Worm (Caenorhabditis elegans) whole organism, L1 larva: ENCODE data around the gene smoc-1.

ENCODE experiments used
- C04F5.9 ChIP-seq: sonication (generic microtip); optimal IDR thresholded peaks from 2 replicates; lab custom pipeline; 2016; ENCODE audit warnings: missing genetic modification characterization, missing compliant biosample characterization
- F16B12.6 ChIP-seq: fragments of 150-350 bp; optimal IDR thresholded peaks from 2 replicates; lab custom pipeline; 2014; ENCODE audit warnings: missing biosample characterization, missing genetic modification characterization
- ceh-63 ChIP-seq: fragments of 200-800 bp; sonication (Bioruptor generic); optimal IDR thresholded peaks from 2 replicates; lab custom pipeline; 2018; ENCODE audit warnings: mild to moderate bottlenecking, missing genetic modification characterization, missing compliant biosample characterization
- ceh-8 ChIP-seq: fragments of 200-800 bp; sonication (Bioruptor generic); optimal IDR thresholded peaks from 2 replicates; lab custom pipeline; 2018; ENCODE audit warnings: mild to moderate bottlenecking, missing genetic modification characterization, moderate library complexity, missing compliant biosample characterization
- ceh-82 ChIP-seq, 3 experiments: fragments of 150-350 bp in 1 of 3; sonication (generic microtip) in 2 of 3; optimal IDR thresholded peaks; 2 replicates each; lab custom pipeline; 2014 to 2017; ENCODE audit warnings: missing biosample characterization in 3 of 3, missing genetic modification characterization in 3 of 3
- ceh-90 ChIP-seq: sonication (generic microtip); optimal IDR thresholded peaks from 2 replicates; lab custom pipeline; 2016; ENCODE audit warnings: missing genetic modification characterization, missing compliant biosample characterization
- dsc-1 ChIP-seq: sonication (generic microtip); optimal IDR thresholded peaks from 2 replicates; lab custom pipeline; 2016; ENCODE audit warnings: mild to moderate bottlenecking, missing genetic modification characterization, missing compliant biosample characterization
- efl-1 ChIP-seq, 4 experiments: fragments of 150-350 bp; optimal IDR thresholded peaks in 3 of 4; peaks in 1 of 4; 1 replicate in 1 of 4; 2 replicates in 3 of 4; lab custom pipeline; 2014; ENCODE audit warnings: missing biosample characterization in 2 of 4, missing genetic modification characterization in 2 of 4, missing genetic modification reagents in 2 of 4
- egl-13 ChIP-seq: sonication (generic microtip); optimal IDR thresholded peaks from 2 replicates; lab custom pipeline; 2016; ENCODE audit warnings: missing genotype, missing genetic modification reagents, missing genetic modification characterization, missing compliant biosample characterization
- elt-2 ChIP-seq: sonication (generic microtip); optimal IDR thresholded peaks from 2 replicates; lab custom pipeline; 2016; ENCODE audit warnings: missing genetic modification characterization, mild to moderate bottlenecking, inconsistent platforms, missing compliant biosample characterization, missing genetic modification reagents
- elt-3 ChIP-seq, 6 experiments: fragments of 150-350 bp in 1 of 6; sonication (generic microtip); optimal IDR thresholded peaks; 2 replicates each; lab custom pipeline; 2017 to 2018; ENCODE audit warnings: missing biosample characterization in 6 of 6, missing genetic modification characterization in 6 of 6, inconsistent platforms in 1 of 6
- ets-5 ChIP-seq: fragments of 200-800 bp; sonication (Bioruptor generic); IDR thresholded peaks from 2 replicates; pipeline ENCODE4 v1.3.6; 2022; ENCODE audit warnings: missing genetic modification characterization, missing compliant biosample characterization
- fkh-10 ChIP-seq: sonication (generic microtip); optimal IDR thresholded peaks from 2 replicates; lab custom pipeline; 2017; ENCODE audit warnings: missing biosample characterization, missing genetic modification reagents, missing genetic modification characterization
- fkh-4 ChIP-seq: sonication (generic microtip); optimal IDR thresholded peaks from 2 replicates; lab custom pipeline; 2016; ENCODE audit warnings: missing compliant biosample characterization, missing genetic modification characterization, borderline replicate concordance
- fkh-8 ChIP-seq: sonication (generic microtip); optimal IDR thresholded peaks from 2 replicates; lab custom pipeline; 2016; ENCODE audit warnings: mild to moderate bottlenecking, missing genetic modification characterization, missing compliant biosample characterization
- fos-1 ChIP-seq: fragments of 150-350 bp; optimal IDR thresholded peaks from 2 replicates; lab custom pipeline; 2014; ENCODE audit warnings: missing biosample characterization, missing genetic modification characterization
- hlh-17 ChIP-seq: fragments of 200-800 bp; sonication (Bioruptor generic); optimal IDR thresholded peaks from 2 replicates; lab custom pipeline; 2018; ENCODE audit warnings: missing genetic modification characterization, mild to moderate bottlenecking, missing compliant biosample characterization, moderate library complexity, borderline replicate concordance
- hlh-4 ChIP-seq: sonication (generic microtip); optimal IDR thresholded peaks from 2 replicates; lab custom pipeline; 2016; ENCODE audit warnings: mild to moderate bottlenecking, missing genetic modification characterization, missing compliant biosample characterization
- isw-1 ChIP-seq: fragments of 200-800 bp; sonication (Bioruptor generic); IDR thresholded peaks from 2 replicates; pipeline ENCODE4 v1.3.6; 2022; ENCODE audit warnings: missing genetic modification characterization, missing compliant biosample characterization
- jun-1 ChIP-seq: fragments of 150-350 bp; optimal IDR thresholded peaks from 2 replicates; lab custom pipeline; 2014; ENCODE audit warnings: missing biosample characterization, missing genetic modification reagents, missing genetic modification characterization
- lin-14 ChIP-seq: fragments of 200-800 bp; sonication (Bioruptor generic); optimal IDR thresholded peaks from 2 replicates; lab custom pipeline; 2018; ENCODE audit warnings: mild to moderate bottlenecking, missing genetic modification characterization, moderate library complexity, missing compliant biosample characterization
- lin-39 ChIP-seq: fragments of 150-350 bp; optimal IDR thresholded peaks from 2 replicates; lab custom pipeline; 2014; ENCODE audit warnings: missing biosample characterization, missing genetic modification reagents, missing genetic modification characterization
- lir-3 ChIP-seq: sonication (generic microtip); optimal IDR thresholded peaks from 2 replicates; lab custom pipeline; 2016; ENCODE audit warnings: mild to moderate bottlenecking, missing genetic modification characterization, moderate library complexity, missing compliant biosample characterization; ENCODE audit not compliant: poor library complexity
- lsy-2 ChIP-seq, 2 experiments: fragments of 150-350 bp; optimal IDR thresholded peaks; 2 replicates each; lab custom pipeline; 2014; ENCODE audit warnings: missing biosample characterization in 2 of 2, missing genetic modification characterization in 2 of 2
- mdl-1 ChIP-seq, 2 experiments: fragments of 150-350 bp; optimal IDR thresholded peaks; 2 replicates each; lab custom pipeline; 2014 to 2017; ENCODE audit warnings: missing biosample characterization in 2 of 2, missing genetic modification characterization in 2 of 2, inconsistent platforms in 1 of 2
- mef-2 ChIP-seq: fragments of 150-350 bp; optimal IDR thresholded peaks from 2 replicates; lab custom pipeline; 2014; ENCODE audit warnings: missing biosample characterization, missing genetic modification characterization
- nhr-12 ChIP-seq: sonication (generic microtip); optimal IDR thresholded peaks from 2 replicates; lab custom pipeline; 2017; ENCODE audit warnings: missing biosample characterization, missing genetic modification characterization
- nhr-19 ChIP-seq: fragments of 200-800 bp; sonication (Bioruptor generic); conservative IDR thresholded peaks from 2 replicates; pipeline ENCODE4 v1.3.6; 2022; ENCODE audit warnings: missing genetic modification characterization, missing compliant biosample characterization
- nhr-20 ChIP-seq: sonication (generic microtip); optimal IDR thresholded peaks from 2 replicates; lab custom pipeline; 2016; ENCODE audit warnings: mild to moderate bottlenecking, missing genetic modification characterization, missing compliant biosample characterization
- nhr-28 ChIP-seq: fragments of 150-350 bp; optimal IDR thresholded peaks from 2 replicates; lab custom pipeline; 2014; ENCODE audit warnings: missing biosample characterization, missing genetic modification characterization
- nhr-76 ChIP-seq: sonication (generic microtip); optimal IDR thresholded peaks from 2 replicates; lab custom pipeline; 2017; ENCODE audit warnings: missing biosample characterization, missing genetic modification characterization
- nhr-77 ChIP-seq: fragments of 150-350 bp; optimal IDR thresholded peaks from 2 replicates; lab custom pipeline; 2014; ENCODE audit warnings: missing biosample characterization, missing genetic modification characterization
- nhr-85 ChIP-seq: sonication (generic microtip); peaks from one replicate; lab custom pipeline; 2016; ENCODE audit warnings: missing genetic modification characterization, inconsistent platforms, missing compliant biosample characterization
- pax-3 ChIP-seq: fragments of 200-800 bp; sonication (Bioruptor generic); optimal IDR thresholded peaks from 2 replicates; lab custom pipeline; 2018; ENCODE audit warnings: mild to moderate bottlenecking, missing genetic modification characterization, moderate library complexity, missing compliant biosample characterization
- pqm-1 ChIP-seq: sonication (generic microtip); optimal IDR thresholded peaks from 3 replicates; lab custom pipeline; 2017; ENCODE audit warnings: missing biosample characterization, missing genetic modification characterization
- rnt-1 ChIP-seq: sonication (generic microtip); optimal IDR thresholded peaks from 2 replicates; lab custom pipeline; 2016; ENCODE audit warnings: mild to moderate bottlenecking, missing genetic modification characterization, moderate library complexity, missing compliant biosample characterization
- snpc-4 ChIP-seq: fragments of 150-350 bp; optimal IDR thresholded peaks from 2 replicates; lab custom pipeline; 2014; ENCODE audit warnings: missing biosample characterization, missing genetic modification characterization
- snu-23 ChIP-seq: sonication (generic microtip); optimal IDR thresholded peaks from 2 replicates; lab custom pipeline; 2016; ENCODE audit warnings: missing genetic modification characterization, missing compliant biosample characterization
- sox-4 ChIP-seq: sonication (generic microtip); optimal IDR thresholded peaks from 2 replicates; lab custom pipeline; 2016; ENCODE audit warnings: missing genetic modification characterization, missing compliant biosample characterization
- sptf-1 ChIP-seq: fragments of 150-350 bp; optimal IDR thresholded peaks from 2 replicates; lab custom pipeline; 2014; ENCODE audit warnings: missing biosample characterization, missing genetic modification characterization
- swsn-7 ChIP-seq: sonication (generic microtip); optimal IDR thresholded peaks from 2 replicates; lab custom pipeline; 2016; ENCODE audit warnings: missing genetic modification characterization, missing compliant biosample characterization
- tbx-2 ChIP-seq: sonication (generic microtip); optimal IDR thresholded peaks from 2 replicates; lab custom pipeline; 2016; ENCODE audit warnings: missing genetic modification characterization, missing compliant biosample characterization
- unc-62 ChIP-seq: fragments of 150-350 bp; optimal IDR thresholded peaks from 2 replicates; lab custom pipeline; 2014; ENCODE audit warnings: missing biosample characterization, missing genetic modification reagents, missing genetic modification characterization
- ztf-4 ChIP-seq: fragments of 150-350 bp; optimal IDR thresholded peaks from 2 replicates; lab custom pipeline; 2014; ENCODE audit warnings: missing biosample characterization, missing genetic modification characterization

The smoc-1 gene

DNA sequence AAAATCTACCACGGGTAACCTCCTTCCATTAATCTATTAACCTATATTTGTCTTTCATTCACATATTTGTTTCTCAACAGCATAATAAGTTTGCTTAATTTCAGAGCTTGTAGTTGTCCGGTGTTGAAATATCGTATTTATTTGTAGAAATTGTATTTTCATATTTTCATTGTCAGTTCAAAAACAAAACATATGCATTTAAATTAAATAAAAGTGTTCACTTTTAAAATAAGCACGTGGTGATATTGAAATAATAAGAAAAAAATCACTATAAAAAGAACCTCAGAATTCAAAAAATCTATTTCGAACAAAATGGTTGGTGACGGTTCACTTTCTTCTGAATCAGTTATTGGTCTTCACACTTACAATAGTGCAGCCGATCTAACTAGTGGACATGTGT is 1.2 kb downstream of the smoc-1 start, which contains the start of gene T04F3.3:
Gene T04F3.3, plus strand, starts transcription at position 301 of the 400 bp plus-strand sequence.
- TF ChIP-seq mdl-1 (tag; optimal IDR thresholded peaks at IDR 0.05; lab: Kevin White, UChicago) = no peak
- TF ChIP-seq lsy-2 (tag; optimal IDR thresholded peaks at IDR 0.05; lab: Kevin White, UChicago) = no peak
- TF ChIP-seq lir-3 (tag; lab: Kevin White, UChicago) = no peak
- TF ChIP-seq egl-13 (tag; lab: Kevin White, UChicago) = no peak
- no peak for TF ChIP-seq sox-4 (tag; lab: Kevin White, UChicago)
- TF ChIP-seq nhr-85 (tag; lab: Kevin White, UChicago) = no peak
- TF ChIP-seq nhr-20 (tag; lab: Kevin White, UChicago) = no peak
- no peak for TF ChIP-seq snpc-4
- no peak for TF ChIP-seq lin-39 (tag; lab: Kevin White, UChicago)
- TF ChIP-seq C04F5.9 (tag; lab: Kevin White, UChicago) = no peak
- no peak for TF ChIP-seq dsc-1 (tag; lab: Kevin White, UChicago)
- no peak for TF ChIP-seq elt-2
- TF ChIP-seq swsn-7 (tag; lab: Kevin White, UChicago) = no peak
- TF ChIP-seq nhr-12 (tag; lab: Kevin White, UChicago) = no peak
- no peak for TF ChIP-seq rnt-1 (tag; lab: Kevin White, UChicago)
- TF ChIP-seq hlh-17 (GFP tag; lab: Kevin White, UChicago) = no peak

DNA sequence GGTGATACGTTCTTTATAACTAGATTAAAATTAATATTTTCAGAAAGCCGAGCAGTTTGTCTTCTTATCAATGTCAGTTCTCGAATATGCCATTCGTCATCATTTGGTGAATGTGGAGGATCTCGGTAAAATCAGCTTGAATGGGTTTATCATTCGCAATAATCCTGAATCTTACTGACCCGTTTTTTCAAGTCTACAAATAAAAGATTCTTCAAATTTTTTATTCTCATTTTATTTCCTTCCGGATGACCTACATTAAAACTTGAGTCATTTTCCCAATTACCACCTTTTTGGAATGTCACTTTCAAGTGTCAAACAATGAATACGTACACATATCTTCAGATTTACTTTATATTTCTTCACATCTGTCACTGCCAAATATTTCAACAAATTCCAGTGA is 2.9 kb downstream of the smoc-1 start, which contains the start of gene T04F3.5:
Gene T04F3.5, plus strand, starts transcription at position 301 of the 400 bp plus-strand sequence.
- no peak for TF ChIP-seq isw-1 (GFP tag; lab: Robert Waterston, UW)
- no peak for TF ChIP-seq snu-23 (GFP tag; lab: Kevin White, UChicago)
- TF ChIP-seq nhr-20 (tag; lab: Kevin White, UChicago) = no peak

ce11 chrV:11762863-11763262 is 5.4 kb downstream of the smoc-1 start, which contains the start of gene T04F3.4:
Gene T04F3.4, minus strand, starts transcription at chrV:11763049.
- TF ChIP-seq pax-3 (tag; lab: Kevin White, UChicago) = no peak
- peak in 1 of 2 experiments; percentile 28 for TF ChIP-seq lsy-2 (tag; optimal IDR thresholded peaks at IDR 0.05; lab: Kevin White, UChicago)

ce11 chrV:11764373-11764954 is 7.0 kb downstream of the smoc-1 start, which contains the start of the genes F55A11.1 and syx-5:
Gene F55A11.1, minus strand, starts transcription at chrV:11764385.
Gene syx-5, plus strand, starts transcription at chrV:11764904.
- peak; percentile 92 for TF ChIP-seq ceh-8
- TF ChIP-seq nhr-76 = no peak
- no peak for TF ChIP-seq pqm-1 (tag; lab: Kevin White, UChicago)
- peak in 2 of 6 experiments; percentile 68 to 86 for TF ChIP-seq elt-3 (tag; optimal IDR thresholded peaks at IDR 0.05; lab: Kevin White, UChicago)
- peak; percentile 82 for TF ChIP-seq fkh-4 (tag; lab: Kevin White, UChicago)
- TF ChIP-seq lin-39 (tag; lab: Kevin White, UChicago) = peak; percentile 97
- TF ChIP-seq fos-1 = peak; percentile 68
- TF ChIP-seq ceh-63 (GFP tag; lab: Kevin White, UChicago) = no peak
- TF ChIP-seq dsc-1 (tag; lab: Kevin White, UChicago) = peak; percentile 98
- TF ChIP-seq unc-62 (GFP tag; lab: Kevin White, UChicago) = no peak
- peak; percentile 74 for TF ChIP-seq jun-1 (tag; lab: Kevin White, UChicago)
- peak; percentile 65 for TF ChIP-seq ceh-90 (tag; lab: Kevin White, UChicago)
- TF ChIP-seq lin-14 (GFP tag; lab: Kevin White, UChicago) = peak; percentile 99
- no peak for TF ChIP-seq sptf-1
- TF ChIP-seq efl-1 (optimal IDR thresholded peaks at IDR 0.05; lab: Kevin White, UChicago) = peak; percentile 76 to 86
- TF ChIP-seq efl-1 (GFP tag; optimal IDR thresholded peaks at IDR 0.05 in 1 of 2; lab: Kevin White, UChicago) = peak; percentile 79 to 97
- TF ChIP-seq nhr-28 (tag; lab: Kevin White, UChicago) = peak; percentile 58
- peak; percentile 52 for TF ChIP-seq fkh-10
- TF ChIP-seq mef-2 = no peak
- TF ChIP-seq ztf-4 = peak; percentile 89
- peak; percentile 34 to 64 (median 57) for TF ChIP-seq ceh-82 (tag; optimal IDR thresholded peaks at IDR 0.05; lab: Kevin White, UChicago)
- peak; percentile 91 for TF ChIP-seq fkh-8
- TF ChIP-seq nhr-19 (GFP tag; lab: Robert Waterston, UW) = peak; percentile 95
- TF ChIP-seq F16B12.6 (tag; lab: Kevin White, UChicago) = peak; percentile 22
- peak; percentile 96 for TF ChIP-seq tbx-2 (tag; lab: Kevin White, UChicago)
- peak; percentile 98 for TF ChIP-seq nhr-85 (tag; lab: Kevin White, UChicago)
- TF ChIP-seq hlh-4 (tag; lab: Kevin White, UChicago) = no peak
- no peak for TF ChIP-seq ets-5 (GFP tag; lab: Robert Waterston, UW)
- TF ChIP-seq sox-4 (tag; lab: Kevin White, UChicago) = peak; percentile 95
- TF ChIP-seq nhr-77 (tag; lab: Kevin White, UChicago) = peak; percentile 74
- peak; percentile 14 for TF ChIP-seq nhr-12 (tag; lab: Kevin White, UChicago)
